Fruit fly (Drosophila melanogaster) S2 (cell line): Measurements from ENCODE around the gene lmgB.

Source experiments
- CG8478 ChIP-seq: fragments of >200 bp; optimal IDR thresholded peaks from 2 replicates; lab custom pipeline; 2018
- CTCF ChIP-seq, 2 experiments: fragments of >200 bp; optimal IDR thresholded peaks; 2 replicates each; lab custom pipeline; 2018

Gene lmgB

DNA sequence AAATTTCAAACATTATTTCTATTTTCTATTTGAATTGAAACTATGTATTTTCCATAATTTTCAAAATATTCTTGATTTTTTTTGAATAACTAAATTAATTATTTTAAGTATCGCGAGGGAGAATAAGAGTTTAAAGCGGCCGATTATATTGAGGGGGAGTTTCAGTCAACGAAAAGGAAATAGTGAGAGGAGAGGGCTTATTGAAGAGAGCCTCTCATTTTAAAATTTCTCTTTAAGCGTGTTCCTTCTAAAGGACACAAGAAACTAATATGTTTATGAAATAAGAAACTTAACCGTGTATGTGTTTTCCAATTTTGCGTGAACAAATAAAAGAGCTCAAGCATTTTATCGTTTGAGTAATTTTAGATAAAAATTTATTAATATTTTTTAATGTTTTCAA is 14.2 kb upstream of the lmgB start:
- TF ChIP-seq CTCF (optimal IDR thresholded peaks at IDR 0.05; lab: Kevin White, UChicago), result no peak
- TF ChIP-seq CG8478, result no peak

DNA sequence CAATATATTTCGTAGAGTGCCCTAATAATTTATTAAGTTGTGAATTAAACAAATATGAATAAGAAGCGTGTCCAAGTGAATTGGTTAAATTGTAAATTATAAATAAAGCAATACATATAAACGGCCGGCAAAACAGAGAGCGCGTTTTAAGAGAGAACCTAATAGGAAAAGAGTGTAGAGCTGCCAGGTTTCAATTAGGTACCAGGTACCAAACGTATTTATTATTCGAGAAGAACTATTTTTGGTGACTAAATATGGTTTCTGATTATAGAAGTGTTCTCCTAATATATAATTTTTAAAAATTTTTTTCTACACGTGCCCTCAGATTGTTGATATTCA is 13.8 kb upstream of the lmgB start:
- TF ChIP-seq CTCF (optimal IDR thresholded peaks at IDR 0.05; lab: Kevin White, UChicago) (no peak), CG8478 (no peak)

DNA sequence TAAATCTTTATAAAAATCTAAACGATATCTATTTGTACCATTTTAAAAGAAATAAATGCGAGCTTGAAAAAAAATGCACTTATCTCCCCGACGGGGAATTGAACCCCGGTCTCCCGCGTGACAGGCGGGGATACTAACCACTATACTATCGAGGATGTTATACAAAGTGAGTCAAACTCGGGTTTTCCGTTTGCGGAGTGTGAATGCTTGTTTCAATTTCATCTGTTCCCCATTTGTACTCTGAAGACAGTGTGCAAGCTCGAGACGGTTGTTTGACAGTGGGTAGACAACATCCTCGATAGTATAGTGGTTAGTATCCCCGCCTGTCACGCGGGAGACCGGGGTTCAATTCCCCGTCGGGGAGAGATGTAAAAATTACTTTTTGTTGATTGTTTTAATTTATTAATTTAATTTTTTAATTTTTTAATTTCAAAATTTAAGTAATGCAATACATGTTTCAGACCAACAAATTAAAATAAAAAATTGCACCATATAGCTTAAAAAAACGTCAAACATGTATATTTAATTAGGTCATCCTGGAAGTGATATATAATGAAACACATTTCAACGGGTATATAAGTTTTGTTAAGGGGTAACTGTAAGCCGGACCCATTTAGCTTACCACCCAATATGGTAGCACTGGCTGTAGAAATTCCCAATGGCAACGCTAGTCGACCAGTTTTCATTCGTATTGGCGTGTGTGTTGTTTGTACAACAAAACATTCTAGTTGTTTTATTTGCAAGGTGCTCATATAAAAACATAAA is 13.2 kb upstream of the lmgB start, which contains the start of gene Sema1a:
Gene Sema1a, plus strand, starts transcription at position 679 of the 765 bp plus-strand sequence.
- TF ChIP-seq CTCF (optimal IDR thresholded peaks at IDR 0.05; lab: Kevin White, UChicago) (peak in 1 of 2 experiments; percentile 36), CG8478 (no peak)

DNA sequence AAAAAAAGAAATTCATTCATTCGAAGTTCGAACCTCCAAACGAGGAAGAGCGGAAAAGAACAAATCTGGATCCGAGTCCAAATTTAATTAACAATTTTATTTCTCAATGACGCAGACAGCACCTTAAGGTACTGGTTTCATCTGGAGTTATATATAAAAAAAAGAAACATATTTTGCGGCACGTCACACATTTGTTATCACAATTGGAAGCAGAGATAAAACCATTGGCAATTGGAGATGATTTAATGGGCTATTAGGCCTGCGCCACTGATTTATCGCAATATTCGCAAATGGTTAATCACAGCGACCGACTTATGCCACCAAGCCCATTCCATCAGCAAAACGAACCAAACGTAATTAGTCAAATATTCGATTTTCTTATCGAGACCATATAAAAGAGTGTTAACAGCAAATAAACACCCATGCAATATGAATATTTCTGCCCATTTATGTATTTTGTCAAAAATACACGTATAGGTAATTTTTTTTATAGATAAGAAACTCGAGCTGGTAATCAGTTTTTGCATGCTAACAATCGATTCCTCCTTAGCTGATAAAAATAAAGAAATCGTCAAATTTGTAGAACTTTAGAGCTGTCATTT is 10.1 kb upstream of the lmgB start:
- TF ChIP-seq CTCF (optimal IDR thresholded peaks at IDR 0.05; lab: Kevin White, UChicago), result no peak

DNA sequence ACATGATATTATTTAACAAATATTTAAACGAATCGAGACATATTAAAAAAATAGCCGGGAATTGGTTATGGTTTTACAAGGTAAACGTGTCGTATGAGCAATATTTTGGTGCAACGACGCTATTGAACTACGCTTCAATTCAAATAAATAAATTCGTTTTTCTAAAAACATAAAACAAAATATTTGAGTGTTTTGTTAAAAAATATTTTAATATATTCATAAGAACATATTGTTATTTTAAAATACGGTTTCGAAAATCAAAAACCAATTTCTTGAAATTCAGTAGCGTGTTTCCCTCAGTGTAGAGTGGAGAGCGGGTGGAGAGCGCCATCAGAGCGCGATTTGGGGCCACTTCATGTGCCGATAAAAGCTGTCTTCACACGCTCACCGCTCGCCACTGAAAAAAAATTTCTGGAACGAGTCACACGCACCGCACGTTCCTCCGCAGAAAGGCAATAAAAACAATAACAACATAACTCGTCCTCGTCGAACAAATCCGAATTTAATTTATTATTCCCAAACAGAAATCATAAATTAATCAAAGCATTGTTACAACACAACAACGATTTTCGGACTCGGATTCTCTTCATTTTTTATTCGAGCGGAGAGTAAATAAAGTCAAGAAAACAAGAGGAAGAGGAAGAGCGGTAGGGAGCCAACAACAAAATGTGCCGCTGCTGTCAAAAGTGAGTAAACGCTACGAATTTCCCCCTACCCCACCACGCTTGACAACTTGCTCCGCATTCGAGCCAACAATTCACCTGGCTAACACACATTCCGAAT is 7.2 kb upstream of the lmgB start:
- TF ChIP-seq CG8478, result no peak
- no peak for TF ChIP-seq CTCF (optimal IDR thresholded peaks at IDR 0.05; lab: Kevin White, UChicago)

DNA sequence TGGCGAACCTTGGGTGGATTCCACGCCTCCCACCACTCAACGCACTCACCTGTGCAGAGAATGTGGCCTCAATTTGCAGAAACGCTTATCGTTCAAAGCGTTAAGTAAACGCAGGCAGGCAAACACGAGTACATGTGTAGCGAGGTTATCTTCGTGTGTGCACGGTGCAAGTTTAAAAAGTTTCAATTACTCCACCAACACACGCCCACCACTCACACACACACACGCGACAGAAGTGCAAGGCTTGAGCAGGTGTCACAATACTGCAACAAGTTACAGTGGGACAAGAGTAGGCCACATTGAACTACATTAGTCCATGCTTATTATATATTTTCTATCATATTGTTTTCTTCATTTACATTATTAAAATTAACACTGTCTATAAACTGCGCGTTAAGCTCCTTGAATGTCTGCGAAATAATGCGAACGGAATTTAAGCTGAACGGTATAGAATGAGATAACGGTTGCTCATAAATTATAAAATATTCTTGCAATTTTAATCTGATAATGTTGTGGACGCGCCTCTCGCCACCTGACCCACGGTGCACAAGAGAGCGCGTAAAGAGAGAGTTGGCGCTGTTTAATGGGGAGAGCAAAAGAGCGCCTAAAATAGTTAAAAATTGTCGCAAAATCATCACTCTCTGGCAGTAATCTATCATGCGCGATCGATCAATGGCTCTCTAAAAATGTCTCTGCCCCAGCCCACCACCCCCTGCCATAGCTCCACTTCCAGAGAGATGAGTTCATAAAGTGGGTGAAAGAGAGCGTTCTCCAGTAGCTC is 6.3 kb upstream of the lmgB start:
- TF ChIP-seq CTCF (optimal IDR thresholded peaks at IDR 0.05; lab: Kevin White, UChicago) (no peak), CG8478 (no peak)

DNA sequence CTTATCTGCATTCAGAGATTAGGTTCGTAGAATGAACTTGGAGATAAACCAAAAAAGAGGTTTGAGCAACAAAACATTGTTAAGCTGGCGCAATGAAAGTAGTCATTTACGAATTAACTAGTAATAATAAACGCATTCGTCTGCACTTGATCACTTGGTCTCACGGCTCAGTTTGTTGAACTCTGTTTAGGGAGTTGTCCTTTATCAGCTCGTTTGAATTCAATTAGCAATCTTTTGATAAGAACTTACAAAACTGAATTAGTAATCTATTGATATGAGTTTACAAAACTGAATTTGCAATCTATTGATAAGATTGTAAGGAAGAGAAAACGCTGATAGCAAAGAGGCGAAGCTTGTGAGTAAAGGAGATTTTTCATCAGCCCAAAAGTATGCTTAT is 5.7 kb upstream of the lmgB start:
- no peak for TF ChIP-seq CG8478
- TF ChIP-seq CTCF (optimal IDR thresholded peaks at IDR 0.05; lab: Kevin White, UChicago), result no peak

DNA sequence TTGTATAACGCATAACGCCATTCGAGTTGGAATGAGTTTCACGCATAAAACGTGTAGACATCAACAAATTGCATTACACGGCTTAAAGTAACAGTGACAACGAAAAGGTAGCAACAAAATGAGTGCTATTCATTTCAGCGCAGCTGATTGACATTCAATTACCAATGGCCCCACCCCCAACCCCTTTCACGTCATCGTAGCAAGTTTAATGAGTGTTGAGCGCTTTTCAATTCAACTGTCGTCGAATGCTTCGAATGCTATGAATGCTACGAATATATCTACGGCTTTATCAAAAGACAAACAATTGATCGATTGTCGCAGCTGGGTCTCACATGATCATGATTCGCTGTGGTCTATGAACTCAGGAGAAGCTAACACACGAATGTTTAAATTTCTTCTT is 5.2 kb upstream of the lmgB start:
- TF ChIP-seq CG8478 (no peak), CTCF (optimal IDR thresholded peaks at IDR 0.05; lab: Kevin White, UChicago) (no peak)

DNA sequence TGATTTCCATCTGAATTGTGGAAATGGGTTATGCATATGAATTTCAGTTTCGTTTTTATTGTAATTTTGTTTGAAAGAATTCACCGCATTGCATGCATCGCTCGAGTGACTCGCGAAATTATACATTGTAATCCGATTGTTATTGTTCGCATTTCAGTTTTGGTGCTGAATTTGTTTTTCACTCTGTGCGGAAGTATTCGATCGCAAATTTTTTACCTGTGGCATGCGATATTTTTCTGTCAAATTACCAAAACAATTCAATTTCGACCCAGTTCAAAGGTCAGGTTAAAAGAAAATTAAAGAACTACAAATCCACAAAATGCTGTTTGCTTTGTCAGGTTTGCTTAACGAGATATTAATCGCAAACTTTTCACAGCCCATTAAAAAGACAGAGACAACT is 4.4 kb upstream of the lmgB start:
- TF ChIP-seq CG8478 (no peak), CTCF (optimal IDR thresholded peaks at IDR 0.05; lab: Kevin White, UChicago) (no peak)

DNA sequence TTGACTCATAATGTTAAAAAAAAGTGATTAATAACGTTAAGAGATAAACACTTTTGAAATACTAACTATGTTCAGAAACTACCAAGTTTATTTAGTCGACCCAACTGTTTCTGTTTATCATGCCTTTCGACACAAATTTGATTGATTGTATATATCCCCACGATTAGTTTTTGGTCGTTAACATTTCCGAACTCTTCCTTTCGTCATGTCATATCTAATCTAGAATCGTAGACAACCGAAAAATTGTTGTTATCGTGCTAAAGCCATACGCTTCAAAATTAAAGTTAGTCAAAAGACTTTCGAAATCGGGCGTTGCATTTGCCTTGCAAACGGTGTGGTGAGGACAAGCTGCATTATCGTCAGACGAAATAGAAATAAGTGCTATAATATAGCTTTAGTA is 1.8 kb upstream of the lmgB start:
- TF ChIP-seq CTCF (optimal IDR thresholded peaks at IDR 0.05; lab: Kevin White, UChicago) (no peak), CG8478 (no peak)

DNA sequence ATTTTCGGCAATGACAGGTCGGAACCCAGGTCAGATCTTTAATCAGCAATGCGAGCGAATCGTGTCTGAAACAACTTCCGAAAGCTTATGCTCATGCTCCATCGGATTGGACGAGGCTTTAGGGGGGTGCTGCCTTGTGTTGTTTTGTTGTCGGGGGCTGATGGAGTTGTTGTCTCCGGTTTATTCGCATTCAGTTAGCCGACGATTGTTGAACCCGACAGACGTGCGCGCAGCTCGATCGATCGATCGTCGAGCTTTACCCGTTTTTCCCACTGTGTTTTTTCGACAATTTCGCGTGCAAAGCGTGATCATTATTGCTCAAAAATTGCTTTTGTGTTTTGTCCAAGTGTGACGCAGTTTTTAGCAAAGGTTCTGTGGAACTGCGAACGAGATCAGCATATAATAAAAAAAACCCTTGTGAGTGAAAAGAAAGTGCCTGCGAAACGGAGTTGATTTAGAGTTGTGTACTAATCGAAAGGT is 573 bp upstream of the lmgB start, which contains the start of gene CG17834:
Gene CG17834, plus strand, starts transcription at position 191 of the 480 bp plus-strand sequence.
- no peak for TF ChIP-seq CG8478
- TF ChIP-seq CTCF (optimal IDR thresholded peaks at IDR 0.05; lab: Kevin White, UChicago), result no peak

DNA sequence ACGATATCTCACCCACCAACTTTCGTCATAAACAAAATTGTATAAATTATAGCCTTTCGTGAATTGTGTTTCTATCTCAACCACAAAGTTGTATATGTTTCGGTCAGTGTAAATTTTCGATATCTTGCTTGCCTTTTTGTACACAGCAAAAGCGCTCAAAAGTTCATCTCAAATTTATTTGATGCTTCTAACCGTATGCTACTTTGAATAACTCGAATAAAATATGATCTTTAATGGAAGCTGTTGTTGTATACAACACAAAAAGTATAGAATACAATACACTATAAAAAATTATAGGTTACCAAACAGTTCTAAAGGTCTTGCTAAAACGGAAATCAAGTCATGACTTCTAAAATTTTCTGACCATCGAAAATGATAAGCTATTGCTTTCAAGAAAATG is 3.4 kb downstream of the lmgB start:
- no peak for TF ChIP-seq CTCF (optimal IDR thresholded peaks at IDR 0.05; lab: Kevin White, UChicago)
- no peak for TF ChIP-seq CG8478

DNA sequence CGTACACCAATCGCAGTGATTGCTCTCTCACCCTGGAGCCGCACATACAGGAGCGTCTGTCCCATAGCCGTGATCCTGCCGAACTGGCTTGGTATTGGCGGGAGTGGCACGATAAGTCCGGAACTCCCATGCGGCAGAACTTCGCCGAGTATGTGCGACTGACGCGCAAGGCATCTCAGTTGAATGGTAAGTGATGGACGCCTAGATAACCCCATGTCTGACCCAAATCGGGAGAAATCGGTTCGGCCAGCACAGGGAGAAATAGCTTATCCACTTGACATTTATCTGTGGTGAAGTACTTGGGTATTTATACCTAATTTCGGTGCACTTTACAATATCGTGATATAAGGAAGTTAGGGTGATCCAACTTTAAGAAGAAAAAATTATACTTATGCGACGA is 5.6 kb downstream of the lmgB start:
- TF ChIP-seq CG8478, result no peak
- no peak for TF ChIP-seq CTCF (optimal IDR thresholded peaks at IDR 0.05; lab: Kevin White, UChicago)

DNA sequence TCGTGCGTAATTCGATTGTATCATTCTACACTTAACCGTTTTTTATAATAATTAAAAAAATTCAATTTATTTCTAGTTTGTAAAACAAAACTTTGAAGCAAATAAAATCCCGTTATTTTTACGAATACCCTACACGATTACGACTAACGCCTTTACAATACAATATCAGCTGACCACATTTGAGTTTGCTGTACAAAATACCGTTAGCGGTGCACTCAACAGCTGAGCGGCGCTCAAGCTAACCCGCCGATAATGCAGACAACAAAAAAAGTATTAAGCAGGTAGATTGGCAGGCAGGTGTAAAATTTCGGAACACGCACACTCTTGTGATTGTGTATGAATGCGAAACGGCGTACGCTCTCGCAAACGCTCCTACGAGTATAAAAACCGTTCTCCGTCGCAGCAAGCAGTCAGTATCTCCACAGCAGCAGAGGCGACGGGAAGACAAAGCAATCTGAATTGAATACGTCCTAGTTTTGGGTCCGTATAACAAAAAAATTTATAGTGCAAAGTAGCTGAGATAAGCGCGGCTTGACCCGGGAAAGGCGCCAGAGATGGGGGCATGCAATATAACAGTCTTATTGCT is 6.6 kb downstream of the lmgB start, which contains the start of gene Acer:
Gene Acer, plus strand, starts transcription at position 210 of the 586 bp plus-strand sequence.
- TF ChIP-seq CG8478 (no peak), CTCF (optimal IDR thresholded peaks at IDR 0.05; lab: Kevin White, UChicago) (no peak)

DNA sequence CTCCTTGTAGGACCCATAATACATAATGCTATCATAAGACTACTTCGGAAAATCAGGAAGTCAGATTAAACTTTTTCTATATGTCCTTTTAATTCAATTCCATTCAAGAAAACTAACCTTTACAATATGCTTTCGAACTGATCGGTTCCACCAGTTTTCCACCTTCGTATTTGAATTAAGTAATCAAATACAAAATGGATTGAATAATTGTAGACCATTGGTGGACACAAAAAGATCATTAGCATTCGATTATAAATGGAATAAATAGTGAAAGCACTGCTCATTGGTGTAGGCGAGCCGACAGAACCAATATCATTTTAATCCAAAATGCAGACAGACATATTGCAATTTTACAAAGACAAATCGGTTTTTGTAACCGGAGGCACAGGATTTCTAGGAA is 9.0 kb downstream of the lmgB start, which contains the start of gene Sgp:
Gene Sgp, plus strand, starts transcription at position 301 of the 400 bp plus-strand sequence.
- no peak for TF ChIP-seq CG8478
- no peak for TF ChIP-seq CTCF (optimal IDR thresholded peaks at IDR 0.05; lab: Kevin White, UChicago)
